Worm (Caenorhabditis elegans) whole organism, late embryonic: ENCODE data around the gene W04E12.9.

ENCODE experiments used
- F13H6.1 ChIP-seq: sonication (generic microtip); optimal IDR thresholded peaks from 2 replicates; lab custom pipeline; 2016; ENCODE audit warnings: missing genetic modification characterization, missing compliant biosample characterization
- ama-1 ChIP-seq: fragments of 150-350 bp; optimal IDR thresholded peaks from 2 replicates; lab custom pipeline; 2014
- dve-1 ChIP-seq: sonication (generic microtip); optimal IDR thresholded peaks from 2 replicates; lab custom pipeline; 2017; ENCODE audit warnings: antibody characterized with exemption, mild to moderate bottlenecking, missing genetic modification characterization, missing compliant biosample characterization
- fkh-10 ChIP-seq: fragments of 150-350 bp; optimal IDR thresholded peaks from 2 replicates; lab custom pipeline; 2014; ENCODE audit warnings: missing biosample characterization, missing genetic modification reagents, missing genetic modification characterization
- nhr-11 ChIP-seq: fragments of 150-350 bp; optimal IDR thresholded peaks from 2 replicates; lab custom pipeline; 2014; ENCODE audit warnings: missing biosample characterization, missing genetic modification characterization
- pat-9 ChIP-seq: fragments of 200-800 bp; sonication (Bioruptor generic); optimal IDR thresholded peaks from 2 replicates; lab custom pipeline; 2018; ENCODE audit warnings: mild to moderate bottlenecking, missing genetic modification characterization, moderate library complexity, missing compliant biosample characterization
- tbx-2 ChIP-seq: sonication (generic microtip); optimal IDR thresholded peaks from 2 replicates; lab custom pipeline; 2016; ENCODE audit warnings: missing genetic modification characterization, missing compliant biosample characterization
- ttx-3 ChIP-seq: sonication (generic microtip); optimal IDR thresholded peaks from 2 replicates; lab custom pipeline; 2016; ENCODE audit warnings: missing genetic modification reagents, missing genetic modification characterization, missing compliant biosample characterization

DNA sequence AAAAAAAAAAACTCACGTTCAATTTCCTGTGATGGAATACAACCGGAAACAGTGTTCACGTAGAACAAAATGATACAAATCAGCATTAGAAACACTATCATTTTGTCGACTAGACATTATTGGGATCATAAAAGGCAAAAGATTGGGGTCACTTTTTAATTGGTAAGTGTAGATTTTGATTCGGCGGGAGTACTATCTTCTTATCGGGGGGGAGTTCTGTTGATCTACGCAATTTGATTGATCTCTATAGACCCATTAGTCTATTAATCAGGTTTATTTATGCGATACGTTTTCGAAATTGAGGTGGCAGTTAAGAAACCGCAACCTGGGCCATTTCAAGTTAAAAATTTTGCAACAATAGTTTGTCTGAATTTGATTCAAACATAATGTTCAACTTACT, 44.7 kb downstream of the W04E12.9 start, which contains the start of gene Y116F11B.2:
- TF ChIP-seq tbx-2 (no peak), fkh-10 (GFP tag; lab: Kevin White, UChicago) (no peak), pat-9 (tag; lab: Kevin White, UChicago) (no peak), dve-1 (tag; lab: Kevin White, UChicago) (no peak), nhr-11 (tag; lab: Kevin White, UChicago) (no peak), ama-1 (lab: Kevin White, UChicago) (no peak), F13H6.1 (tag; lab: Kevin White, UChicago) (no peak), ttx-3 (no peak)
